Fruit fly (Drosophila melanogaster) S2 (cell line): ENCODE measurements around the gene CG42816.

Source experiments
- CG8478 ChIP-seq: fragments of >200 bp; optimal IDR thresholded peaks from 2 replicates; lab custom pipeline; 2018
- CTCF ChIP-seq, 2 experiments: fragments of >200 bp; optimal IDR thresholded peaks; 2 replicates each; lab custom pipeline; 2018

Gene CG42816

DNA sequence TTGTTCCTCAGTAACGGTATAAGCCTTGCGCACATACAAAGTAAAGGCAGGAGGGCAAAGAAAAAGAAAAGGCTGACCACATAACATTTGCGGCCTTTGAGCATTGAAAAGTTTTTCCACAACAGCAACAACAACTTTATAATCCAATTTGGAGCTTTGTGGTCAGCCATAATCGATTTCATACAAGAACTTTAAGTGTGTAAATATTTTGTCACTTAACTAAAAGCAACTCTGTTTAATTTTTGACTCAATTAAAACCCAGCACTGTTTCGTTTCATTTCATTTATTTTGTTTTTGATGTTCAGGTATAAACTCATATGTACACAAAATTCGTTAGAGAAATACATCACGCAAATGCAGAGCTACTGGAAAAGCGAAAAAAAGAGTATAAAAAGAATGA is at the start of gene CG42816:
CG42816 (minus strand) TSS at position 101 of the 400 bp plus-strand sequence.
- no peak for TF ChIP-seq CTCF (optimal IDR thresholded peaks at IDR 0.05; lab: Kevin White, UChicago)
- TF ChIP-seq CG8478, result no peak

DNA sequence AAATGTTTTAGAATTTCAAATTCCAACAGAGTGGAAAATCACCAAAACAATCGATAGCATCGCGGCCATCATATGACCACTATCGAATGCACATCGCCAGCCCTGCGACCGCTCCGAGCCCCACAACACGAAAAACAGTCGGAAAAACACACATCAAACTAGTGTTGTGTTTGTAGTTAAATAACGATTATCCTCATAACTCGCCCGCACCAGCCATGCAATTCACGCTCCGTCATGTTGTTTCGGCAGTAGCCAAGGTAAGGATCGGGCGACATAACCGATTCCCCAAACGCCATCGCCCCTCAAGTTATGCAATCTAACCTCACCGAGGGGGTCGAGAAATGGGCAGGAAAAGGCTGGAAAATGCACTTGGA is 49.6 kb upstream of the CG42816 start:
- TF ChIP-seq CG8478, result no peak
- TF ChIP-seq CTCF (optimal IDR thresholded peaks at IDR 0.05; lab: Kevin White, UChicago), result no peak

dm6 chr3L:17846169-17846981 is 49.0 kb upstream of the CG42816 start, which contains the start of the genes MED19 and CG7430:
MED19 (minus strand) TSS chr3L:17846501.
CG7430 (plus strand) TSS chr3L:17846916.
- no peak for TF ChIP-seq CG8478
- TF ChIP-seq CTCF (optimal IDR thresholded peaks at IDR 0.05; lab: Kevin White, UChicago), result peak; percentile 19 to 28

- TF ChIP-seq CG8478 (no peak), CTCF (optimal IDR thresholded peaks at IDR 0.05; lab: Kevin White, UChicago) (no peak)
These were observed 45.7 kb upstream of the CG42816 start, which contains the start of gene CG5567 for dm6 chr3L:17842892-17843703. CG5567 (minus strand) TSS chr3L:17843544.

dm6 chr3L:17841085-17841606 is 43.8 kb upstream of the CG42816 start, which contains the start of gene CG5577:
CG5577 (minus strand) TSS chr3L:17841427.
- TF ChIP-seq CG8478 (no peak), CTCF (optimal IDR thresholded peaks at IDR 0.05; lab: Kevin White, UChicago) (no peak)

dm6 chr3L:17835074-17835473 is 37.7 kb upstream of the CG42816 start, which contains the start of gene CG32189:
CG32189 (minus strand) TSS chr3L:17835174.
- no peak for TF ChIP-seq CG8478
- no peak for TF ChIP-seq CTCF (optimal IDR thresholded peaks at IDR 0.05; lab: Kevin White, UChicago)

DNA sequence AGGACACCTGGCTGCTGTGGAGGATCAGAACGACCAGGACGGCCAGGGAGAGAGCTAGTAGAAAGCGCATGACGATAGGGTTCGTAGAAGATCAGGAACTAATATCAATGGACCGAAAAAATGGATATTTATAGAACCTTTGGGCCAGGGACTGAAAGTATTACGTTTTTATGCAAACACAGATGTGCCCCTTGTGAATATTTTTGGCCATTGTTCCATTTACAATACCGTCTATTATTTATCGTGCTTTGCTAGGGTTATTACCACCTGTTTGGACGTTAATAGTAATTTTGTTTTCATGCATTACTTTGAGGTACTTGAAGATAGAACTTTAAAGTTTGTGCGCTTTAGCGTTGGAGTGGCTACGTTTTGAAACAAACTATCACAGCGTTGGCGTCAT is 36.1 kb upstream of the CG42816 start, which contains the start of gene CG32188:
CG32188 (minus strand) TSS at position 101 of the 400 bp plus-strand sequence.
- TF ChIP-seq CTCF (optimal IDR thresholded peaks at IDR 0.05; lab: Kevin White, UChicago) (no peak), CG8478 (no peak)

DNA sequence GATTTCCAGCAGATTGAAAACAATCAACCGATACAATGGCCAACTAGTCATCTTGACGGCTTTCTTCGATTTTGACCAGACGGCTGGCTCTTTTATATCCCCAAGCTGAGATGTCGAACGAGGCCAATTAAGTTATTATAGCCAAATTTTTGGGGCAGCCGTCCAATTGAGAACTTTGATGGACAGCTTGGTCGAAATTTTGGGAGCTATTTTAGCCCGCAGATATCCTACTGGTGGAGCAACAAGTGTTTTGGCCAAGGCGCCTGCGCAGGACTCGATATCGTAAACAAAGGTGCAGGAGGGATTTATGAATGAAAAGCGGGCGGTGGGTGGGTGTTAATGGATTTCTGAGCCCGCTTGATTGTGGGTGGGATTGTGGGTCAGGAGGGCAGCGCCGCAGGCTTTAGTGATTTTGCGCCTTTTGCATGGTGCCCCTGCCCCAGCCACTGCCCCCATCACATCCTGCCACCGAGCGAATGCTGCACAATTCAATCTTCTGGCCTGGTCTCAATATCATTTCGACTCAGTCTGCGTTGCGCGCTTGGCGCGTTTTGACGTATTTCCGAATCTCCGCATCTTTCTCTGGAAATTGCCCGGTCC is 25.5 kb upstream of the CG42816 start, which contains the start of the genes Ir75c and Grd:
Ir75c (minus strand) TSS at position 51 of the 600 bp plus-strand sequence.
Grd (plus strand) TSS at position 550 of the 600 bp plus-strand sequence.
- TF ChIP-seq CG8478, result no peak
- no peak for TF ChIP-seq CTCF (optimal IDR thresholded peaks at IDR 0.05; lab: Kevin White, UChicago)

DNA sequence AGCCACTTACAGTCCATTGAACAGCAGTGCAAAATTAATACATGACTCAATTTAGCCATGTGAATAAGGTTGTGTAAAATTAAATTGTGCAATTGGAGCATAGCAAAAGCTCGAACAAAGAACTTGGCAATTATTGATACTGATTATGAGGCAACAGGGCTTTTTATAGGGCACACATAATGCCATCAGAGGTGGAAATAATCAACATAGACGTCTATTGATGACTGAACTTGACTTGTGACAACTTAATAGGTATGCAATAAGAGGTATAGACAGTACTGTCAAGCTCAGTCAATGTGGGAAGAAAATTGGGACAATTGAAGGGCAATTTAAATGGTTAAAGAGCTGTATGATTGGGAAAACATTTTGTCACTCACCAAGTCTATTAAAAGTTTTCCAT is 22.7 kb upstream of the CG42816 start, which contains the start of gene Ir75b:
Ir75b (minus strand) TSS at position 101 of the 400 bp plus-strand sequence.
- TF ChIP-seq CG8478, result no peak
- TF ChIP-seq CTCF (optimal IDR thresholded peaks at IDR 0.05; lab: Kevin White, UChicago), result no peak

- no peak for TF ChIP-seq CTCF (optimal IDR thresholded peaks at IDR 0.05; lab: Kevin White, UChicago)
- no peak for TF ChIP-seq CG8478
These were observed 20.4 kb upstream of the CG42816 start, which contains the start of gene Ir75a for dm6 chr3L:17817821-17818220. Ir75a (minus strand) TSS chr3L:17817921.

- TF ChIP-seq CTCF (optimal IDR thresholded peaks at IDR 0.05; lab: Kevin White, UChicago) (no peak), CG8478 (no peak)
These were observed 16.6 kb upstream of the CG42816 start, which contains the start of gene Cln3 for dm6 chr3L:17814036-17814435. Cln3 (minus strand) TSS chr3L:17814119.

DNA sequence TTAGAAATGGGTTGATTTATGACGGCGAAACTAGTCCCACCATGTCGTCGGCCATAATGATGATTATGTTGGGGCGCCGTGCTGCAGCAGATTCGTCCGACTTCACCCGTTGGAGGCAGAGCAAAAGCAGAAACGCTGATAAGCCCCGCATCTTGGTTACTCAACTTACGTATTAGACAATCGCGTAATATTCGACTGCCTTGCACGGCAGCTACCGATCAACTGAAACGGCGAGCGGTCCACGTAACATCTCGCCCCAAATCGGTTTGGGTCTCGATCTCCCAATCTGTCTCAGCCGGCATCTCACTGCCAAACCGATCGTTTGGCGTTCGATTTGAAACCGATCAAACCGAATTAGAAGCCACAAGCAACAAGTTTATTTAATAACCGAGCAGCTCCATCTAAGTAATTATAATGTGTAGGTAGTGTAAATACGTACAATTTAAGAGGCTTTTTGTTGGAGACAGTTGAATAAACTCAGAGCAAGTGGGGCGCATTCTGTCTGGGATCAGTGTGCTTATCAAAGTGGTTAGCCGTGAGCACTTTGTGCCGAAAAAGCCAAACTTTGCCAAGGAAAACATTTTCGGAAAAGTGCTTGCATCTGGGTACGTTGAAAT is 11.3 kb upstream of the CG42816 start, which contains the start of gene CG32191:
CG32191 (minus strand) TSS at position 550 of the 617 bp plus-strand sequence.
- TF ChIP-seq CG8478 (no peak), CTCF (optimal IDR thresholded peaks at IDR 0.05; lab: Kevin White, UChicago) (no peak)

DNA sequence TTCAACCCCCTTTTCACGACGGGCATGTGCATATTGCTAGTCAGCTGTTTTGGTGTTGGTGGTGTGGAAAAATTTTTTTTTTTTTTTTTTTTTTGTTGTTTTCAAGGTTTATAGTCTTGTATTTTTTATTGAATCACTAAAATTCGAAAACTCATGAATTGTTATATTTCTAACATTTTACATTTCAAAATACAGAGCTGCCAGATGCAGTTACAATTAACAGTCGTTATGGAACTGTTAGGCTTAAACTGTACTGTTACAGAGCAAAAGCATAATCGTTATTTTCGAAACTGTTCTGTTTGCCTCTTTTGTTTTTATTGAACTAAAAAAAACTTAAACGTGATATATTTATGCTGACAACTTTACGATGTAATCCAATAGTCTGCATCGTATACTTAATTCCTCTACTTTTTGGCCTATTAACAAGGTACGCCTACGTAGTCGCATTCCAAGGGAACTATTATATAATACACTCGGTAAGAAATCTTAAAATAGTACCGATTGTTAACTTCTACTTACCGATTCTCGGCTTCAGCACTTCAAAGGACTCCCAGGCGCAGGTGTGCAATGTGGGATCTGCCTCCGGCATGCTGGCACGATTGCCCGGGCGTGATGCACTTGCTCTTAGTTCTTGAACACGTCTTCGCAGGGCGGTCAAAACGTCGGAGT is 9.1 kb upstream of the CG42816 start, which contains the start of gene CG32187:
CG32187 (minus strand) TSS at position 9 of the 669 bp plus-strand sequence.
- TF ChIP-seq CTCF (optimal IDR thresholded peaks at IDR 0.05; lab: Kevin White, UChicago) (no peak), CG8478 (no peak)
